Fruit fly (Drosophila melanogaster): ENCODE data around the gene CG45263.
A peak's percentile ranks its signal among the peaks of the same experiment; 100 is the strongest.

Gene CG45263

dm6 chr3R:8354458-8354857, 123.0 kb downstream of the CG45263 start (continued):
- TF ChIP-seq CG12769 (tag; optimal IDR thresholded peaks at IDR 0.05): peak; percentile 51
- peak; percentile 31; the same call in 2 of the 3 replicates for TF ChIP-seq B-H1 (GFP tag; IDR thresholded peaks at IDR 0.05)
- no peak for TF ChIP-seq CG2199 (GFP tag; IDR thresholded peaks at IDR 0.05)
- TF ChIP-seq CG17361 (GFP tag; IDR thresholded peaks at IDR 0.05): no peak
- TF ChIP-seq CoRest (tag; optimal IDR thresholded peaks at IDR 0.05): peak; percentile 0
- TF ChIP-seq CG11398 (GFP tag; optimal IDR thresholded peaks at IDR 0.05): no peak
- peak; percentile 61 for TF ChIP-seq NfI (GFP tag; optimal IDR thresholded peaks at IDR 0.05)
- no peak for TF ChIP-seq Dfd (GFP tag; optimal IDR thresholded peaks at IDR 0.05)
- peak; percentile 39 for TF ChIP-seq CG3407 (GFP tag; optimal IDR thresholded peaks at IDR 0.05)
- peak; percentile 73 for TF ChIP-seq gem (tag; optimal IDR thresholded peaks at IDR 0.05)
- TF ChIP-seq CG15514 (GFP tag; optimal IDR thresholded peaks at IDR 0.05): peak; percentile 13
- no peak for TF ChIP-seq Kr (GFP tag; optimal IDR thresholded peaks at IDR 0.05)
- TF ChIP-seq sr (GFP tag; IDR thresholded peaks at IDR 0.05): peak; percentile 85
- peak in 1 of 2 experiments; percentile 55 for TF ChIP-seq bsh (GFP tag; optimal IDR thresholded peaks at IDR 0.05)
- peak; percentile 39 for TF ChIP-seq CG12391 (tag; optimal IDR thresholded peaks at IDR 0.05)
- no peak for TF ChIP-seq dmrt11E (tag; optimal IDR thresholded peaks at IDR 0.05)
- peak; percentile 49 for TF ChIP-seq CG13424 (tag; optimal IDR thresholded peaks at IDR 0.05)
- TF ChIP-seq pan (optimal IDR thresholded peaks at IDR 0.05): no peak
- TF ChIP-seq pan (GFP tag; optimal IDR thresholded peaks at IDR 0.05 in 1 of 2, IDR thresholded peaks at IDR 0.05 in 1 of 2): peak in 1 of 2 experiments; percentile 80
- peak; percentile 54; the same call in 1 of the 2 replicates for TF ChIP-seq CG17328 (GFP tag; IDR thresholded peaks at IDR 0.05)
- no peak for TF ChIP-seq Dll (GFP tag; IDR thresholded peaks at IDR 0.05; ENCODE audit: partially characterized antibody)
- TF ChIP-seq Dbx (GFP tag; IDR thresholded peaks at IDR 0.05): peak; percentile 71
- TF ChIP-seq CG9797 (GFP tag; optimal IDR thresholded peaks at IDR 0.05): no peak
- no peak for TF ChIP-seq Optix (GFP tag; IDR thresholded peaks at IDR 0.05)
- TF ChIP-seq CG15269 (tag; optimal IDR thresholded peaks at IDR 0.05): peak; percentile 72
- TF ChIP-seq BEAF-32 (GFP tag; optimal IDR thresholded peaks at IDR 0.05): no peak
- TF ChIP-seq Med (GFP tag): peak; percentile 83
- TF ChIP-seq gro (GFP tag; optimal IDR thresholded peaks at IDR 0.05): no peak
- peak in 1 of 2 experiments; percentile 31 for TF ChIP-seq dpn (GFP tag; optimal IDR thresholded peaks at IDR 0.05)
- TF ChIP-seq zen2 (GFP tag; IDR thresholded peaks at IDR 0.05; ENCODE audit: partially characterized antibody): no peak
- no peak for TF ChIP-seq CG6791 (GFP tag; IDR thresholded peaks at IDR 0.05; ENCODE audit: partially characterized antibody)
- TF ChIP-seq zfh1 (GFP tag; IDR thresholded peaks at IDR 0.05): no peak; the same call in 2 of the 3 replicates
- TF ChIP-seq Poxn (GFP tag; IDR thresholded peaks at IDR 0.05): 0 out of 2 replicates have a peak, but pooled peaks have one; percentile 14
- no peak for TF ChIP-seq CG4328 (GFP tag; optimal IDR thresholded peaks at IDR 0.05)
- TF ChIP-seq yki (optimal IDR thresholded peaks at IDR 0.05): no peak
- no peak for TF ChIP-seq trh (GFP tag; optimal IDR thresholded peaks at IDR 0.05)
- peak; percentile 23 for TF ChIP-seq az2 (GFP tag; optimal IDR thresholded peaks at IDR 0.05)
- TF ChIP-seq Nf-YB (GFP tag; optimal IDR thresholded peaks at IDR 0.05): no peak
- no peak for TF ChIP-seq pum (GFP tag; optimal IDR thresholded peaks at IDR 0.05)
- TF ChIP-seq twi (tag; optimal IDR thresholded peaks at IDR 0.05): no peak
- TF ChIP-seq CG14710 (tag; optimal IDR thresholded peaks at IDR 0.05): no peak
- TF ChIP-seq CG2889 (GFP tag; IDR thresholded peaks at IDR 0.05): no peak; the same call in 2 of the 3 replicates
- no peak for TF ChIP-seq CG8359 (GFP tag; optimal IDR thresholded peaks at IDR 0.05; ENCODE audit: borderline replicate concordance)
- no peak for TF ChIP-seq Elba2 (GFP tag; optimal IDR thresholded peaks at IDR 0.05)
- no peak for TF ChIP-seq Hr39 (optimal IDR thresholded peaks at IDR 0.05)
- TF ChIP-seq gsb (GFP tag; IDR thresholded peaks at IDR 0.05): peak; percentile 64; the same call in 1 of the 2 replicates
- no peak for TF ChIP-seq CG13287 (GFP tag; IDR thresholded peaks at IDR 0.05; ENCODE audit: partially characterized antibody)
- no peak for TF ChIP-seq CG15073 (GFP tag; optimal IDR thresholded peaks at IDR 0.05)
- TF ChIP-seq Dek (tag; optimal IDR thresholded peaks at IDR 0.05): peak; percentile 2
- no peak for TF ChIP-seq CG7987 (GFP tag; optimal IDR thresholded peaks at IDR 0.05)
- TF ChIP-seq CG43689 (GFP tag; IDR thresholded peaks at IDR 0.05): peak; percentile 43

Data from whole organism, embryonic.